Worm (Caenorhabditis elegans) whole organism, late embryonic: Measurements from ENCODE around the gene dmd-10.

Experiments used
- F13H6.1 ChIP-seq: sonication (generic microtip); optimal IDR thresholded peaks from 2 replicates; lab custom pipeline; 2016; ENCODE audit warnings: missing genetic modification characterization, missing compliant biosample characterization
- K02D7.2 ChIP-seq: sonication (generic microtip); optimal IDR thresholded peaks from 2 replicates; lab custom pipeline; 2017; ENCODE audit warnings: mild to moderate bottlenecking, missing genetic modification characterization, missing compliant biosample characterization
- K09A11.1 ChIP-seq: sonication (generic microtip); optimal IDR thresholded peaks from 2 replicates; lab custom pipeline; 2017; ENCODE audit warnings: antibody characterized with exemption, mild to moderate bottlenecking, missing genetic modification characterization, missing compliant biosample characterization; ENCODE audit not compliant: insufficient read depth
- ceh-14 ChIP-seq: sonication (generic microtip); optimal IDR thresholded peaks from 2 replicates; lab custom pipeline; 2016; ENCODE audit warnings: missing genotype, missing genetic modification characterization, missing compliant biosample characterization
- ceh-18 ChIP-seq: sonication (generic microtip); optimal IDR thresholded peaks from 2 replicates; lab custom pipeline; 2016; ENCODE audit warnings: missing genetic modification characterization, missing compliant biosample characterization
- ceh-22 ChIP-seq: sonication (generic microtip); optimal IDR thresholded peaks from 2 replicates; lab custom pipeline; 2017; ENCODE audit warnings: missing biosample characterization, missing genetic modification characterization
- ceh-31 ChIP-seq: sonication (generic microtip); optimal IDR thresholded peaks from 2 replicates; lab custom pipeline; 2016; ENCODE audit warnings: missing genetic modification characterization, missing compliant biosample characterization
- ceh-45 ChIP-seq: fragments of 200-800 bp; sonication (Bioruptor generic); IDR thresholded peaks from 2 replicates; pipeline ENCODE4 v1.3.6; 2022; ENCODE audit warnings: missing genetic modification reagents, missing genetic modification characterization, missing compliant biosample characterization
- ceh-48 ChIP-seq: sonication (generic microtip); optimal IDR thresholded peaks from 2 replicates; lab custom pipeline; 2016; ENCODE audit warnings: missing genetic modification characterization, inconsistent platforms, missing compliant biosample characterization
- ceh-6 ChIP-seq: fragments of 200-800 bp; sonication (Bioruptor generic); optimal IDR thresholded peaks from 2 replicates; lab custom pipeline; 2018; ENCODE audit warnings: mild to moderate bottlenecking, missing genetic modification characterization, missing compliant biosample characterization
- ceh-9 ChIP-seq: sonication (generic microtip); optimal IDR thresholded peaks from 2 replicates; lab custom pipeline; 2016; ENCODE audit warnings: mild to moderate bottlenecking, missing genetic modification characterization, inconsistent platforms, missing compliant biosample characterization
- che-1 ChIP-seq: sonication (generic microtip); optimal IDR thresholded peaks from 2 replicates; lab custom pipeline; 2016; ENCODE audit warnings: mild to moderate bottlenecking, missing genetic modification characterization, missing compliant biosample characterization
- elt-2 ChIP-seq: sonication (generic microtip); optimal IDR thresholded peaks from 2 replicates; lab custom pipeline; 2016; ENCODE audit warnings: missing genetic modification reagents, missing genetic modification characterization, missing compliant biosample characterization
- elt-4 ChIP-seq: sonication (generic microtip); optimal IDR thresholded peaks from 2 replicates; lab custom pipeline; 2016; ENCODE audit warnings: missing genetic modification characterization, missing compliant biosample characterization
- fax-1 ChIP-seq: sonication (generic microtip); optimal IDR thresholded peaks from 2 replicates; lab custom pipeline; 2016; ENCODE audit warnings: missing genotype, missing genetic modification characterization, missing compliant biosample characterization
- fkh-10 ChIP-seq: fragments of 150-350 bp; optimal IDR thresholded peaks from 2 replicates; lab custom pipeline; 2014; ENCODE audit warnings: missing biosample characterization, missing genetic modification reagents, missing genetic modification characterization
- fkh-6 ChIP-seq: sonication (generic microtip); optimal IDR thresholded peaks from 2 replicates; lab custom pipeline; 2016; ENCODE audit warnings: missing genetic modification characterization, missing compliant biosample characterization
- gmeb-2 ChIP-seq: sonication (generic microtip); optimal IDR thresholded peaks from 2 replicates; lab custom pipeline; 2016; ENCODE audit warnings: missing genetic modification characterization, inconsistent platforms, missing compliant biosample characterization
- hlh-15 ChIP-seq: sonication (generic microtip); optimal IDR thresholded peaks from 2 replicates; lab custom pipeline; 2016; ENCODE audit warnings: missing genetic modification characterization, missing compliant biosample characterization
- lim-6 ChIP-seq: sonication (generic microtip); optimal IDR thresholded peaks from 2 replicates; lab custom pipeline; 2016; ENCODE audit warnings: missing genetic modification characterization, missing compliant biosample characterization
- lin-11 ChIP-seq: fragments of 200-800 bp; sonication (Bioruptor generic); optimal IDR thresholded peaks from 2 replicates; lab custom pipeline; 2018; ENCODE audit warnings: mild to moderate bottlenecking, missing genetic modification characterization, missing compliant biosample characterization
- madf-2 ChIP-seq: sonication (generic microtip); optimal IDR thresholded peaks from 2 replicates; lab custom pipeline; 2017; ENCODE audit warnings: missing genetic modification characterization, missing compliant biosample characterization
- mec-3 ChIP-seq: sonication (generic microtip); optimal IDR thresholded peaks from 2 replicates; lab custom pipeline; 2016; ENCODE audit warnings: borderline replicate concordance, missing genetic modification characterization, missing compliant biosample characterization
- nfya-1 ChIP-seq: sonication (generic microtip); optimal IDR thresholded peaks from 2 replicates; lab custom pipeline; 2017; ENCODE audit warnings: missing genetic modification characterization, mild to moderate bottlenecking, missing compliant biosample characterization, antibody characterized with exemption, moderate library complexity
- nhr-11 ChIP-seq: fragments of 150-350 bp; optimal IDR thresholded peaks from 2 replicates; lab custom pipeline; 2014; ENCODE audit warnings: missing biosample characterization, missing genetic modification characterization
- npax-4 ChIP-seq: sonication (generic microtip); optimal IDR thresholded peaks from 2 replicates; lab custom pipeline; 2016; ENCODE audit warnings: missing genetic modification characterization, missing compliant biosample characterization
- odd-2 ChIP-seq: sonication (generic microtip); optimal IDR thresholded peaks from 2 replicates; lab custom pipeline; 2017; ENCODE audit warnings: antibody characterized with exemption, mild to moderate bottlenecking, missing genetic modification characterization, missing compliant biosample characterization
- pag-3 ChIP-seq: sonication (generic microtip); optimal IDR thresholded peaks from 2 replicates; lab custom pipeline; 2016; ENCODE audit warnings: missing compliant biosample characterization, missing genetic modification characterization, borderline replicate concordance
- pat-9 ChIP-seq: fragments of 200-800 bp; sonication (Bioruptor generic); optimal IDR thresholded peaks from 2 replicates; lab custom pipeline; 2018; ENCODE audit warnings: mild to moderate bottlenecking, missing genetic modification characterization, moderate library complexity, missing compliant biosample characterization
- pha-2 ChIP-seq: sonication (generic microtip); optimal IDR thresholded peaks from 2 replicates; lab custom pipeline; 2017; ENCODE audit warnings: mild to moderate bottlenecking, missing genetic modification characterization, missing compliant biosample characterization
- pqm-1 ChIP-seq: sonication (generic microtip); optimal IDR thresholded peaks from 2 replicates; lab custom pipeline; 2016; ENCODE audit warnings: missing genetic modification characterization, missing compliant biosample characterization
- sdc-2 ChIP-seq: sonication (generic microtip); optimal IDR thresholded peaks from 2 replicates; lab custom pipeline; 2016; ENCODE audit warnings: missing genotype, missing genetic modification characterization, missing compliant biosample characterization
- sox-2 ChIP-seq: fragments of 200-800 bp; sonication (Bioruptor generic); IDR thresholded peaks from 2 replicates; pipeline ENCODE4 v1.3.6; 2022; ENCODE audit warnings: missing genetic modification reagents, missing genetic modification characterization, missing compliant biosample characterization
- tbx-2 ChIP-seq: sonication (generic microtip); optimal IDR thresholded peaks from 2 replicates; lab custom pipeline; 2016; ENCODE audit warnings: missing genetic modification characterization, missing compliant biosample characterization
- tbx-7 ChIP-seq: sonication (generic microtip); optimal IDR thresholded peaks from 2 replicates; lab custom pipeline; 2016; ENCODE audit warnings: missing genotype, missing genetic modification characterization, missing compliant biosample characterization
- ttx-3 ChIP-seq: sonication (generic microtip); optimal IDR thresholded peaks from 2 replicates; lab custom pipeline; 2016; ENCODE audit warnings: missing genetic modification reagents, missing genetic modification characterization, missing compliant biosample characterization
- unc-55 ChIP-seq: sonication (generic microtip); optimal IDR thresholded peaks from 2 replicates; lab custom pipeline; 2017; ENCODE audit warnings: missing biosample characterization, missing genetic modification reagents, missing genetic modification characterization
- unc-86 ChIP-seq: sonication (generic microtip); optimal IDR thresholded peaks from 2 replicates; lab custom pipeline; 2016; ENCODE audit warnings: missing genetic modification characterization, missing compliant biosample characterization
- zip-5 ChIP-seq: sonication (generic microtip); optimal IDR thresholded peaks from 2 replicates; lab custom pipeline; 2016; ENCODE audit warnings: missing genetic modification characterization, missing compliant biosample characterization
- ztf-16 ChIP-seq: sonication (generic microtip); optimal IDR thresholded peaks from 2 replicates; lab custom pipeline; 2017; ENCODE audit warnings: missing genetic modification characterization, missing compliant biosample characterization

dmd-10 gene

ce11 chrV:13195548-13195947 lies 40.9 kb downstream of the dmd-10 start, which contains the start of gene F57B1.1:
Gene F57B1.1 (minus strand): TSS chrV:13195648.
- TF ChIP-seq ttx-3 (tag; lab: Kevin White, UChicago): no peak
- TF ChIP-seq K02D7.2 (tag; lab: Kevin White, UChicago): no peak
- TF ChIP-seq nfya-1 (tag; lab: Kevin White, UChicago): no peak
- TF ChIP-seq pha-2 (tag; lab: Kevin White, UChicago): no peak
- TF ChIP-seq elt-4 (tag; lab: Kevin White, UChicago): no peak
- TF ChIP-seq odd-2 (tag; lab: Kevin White, UChicago): no peak
- TF ChIP-seq unc-55 (GFP tag; lab: Kevin White, UChicago): no peak
- TF ChIP-seq ceh-22 (tag; lab: Kevin White, UChicago): no peak
- no peak for TF ChIP-seq pat-9 (tag; lab: Kevin White, UChicago)
- TF ChIP-seq pag-3 (tag; lab: Kevin White, UChicago): no peak
- TF ChIP-seq npax-4: no peak
- no peak for TF ChIP-seq sdc-2 (tag; lab: Kevin White, UChicago)
- TF ChIP-seq nhr-11 (tag; lab: Kevin White, UChicago): no peak
- TF ChIP-seq K09A11.1 (tag; lab: Kevin White, UChicago): no peak
- no peak for TF ChIP-seq mec-3
- no peak for TF ChIP-seq fkh-6 (tag; lab: Kevin White, UChicago)
- no peak for TF ChIP-seq pqm-1 (tag; lab: Kevin White, UChicago)
- no peak for TF ChIP-seq ceh-14 (tag; lab: Kevin White, UChicago)
- TF ChIP-seq fkh-10 (GFP tag; lab: Kevin White, UChicago): no peak
- no peak for TF ChIP-seq ceh-9 (tag; lab: Kevin White, UChicago)

ce11 chrV:13193488-13194042 lies 42.8 kb downstream of the dmd-10 start, which contains the start of gene sun-1:
Gene sun-1 (minus strand): TSS chrV:13193538.
- TF ChIP-seq ztf-16 (tag; lab: Kevin White, UChicago) (no peak), sox-2 (GFP tag; lab: Robert Waterston, UW) (no peak)

- TF ChIP-seq che-1 (tag; lab: Kevin White, UChicago) (no peak), fkh-6 (tag; lab: Kevin White, UChicago) (no peak), pag-3 (tag; lab: Kevin White, UChicago) (no peak)
Observed at ce11 chrV:13185384-13185783, 51.0 kb downstream of the dmd-10 start, which contains the start of gene sri-6. Gene sri-6 (plus strand): TSS chrV:13185684.

- TF ChIP-seq mec-3 (no peak), ceh-6 (GFP tag; lab: Kevin White, UChicago) (no peak), F13H6.1 (tag; lab: Kevin White, UChicago) (no peak), fax-1 (tag; lab: Kevin White, UChicago) (no peak), nfya-1 (tag; lab: Kevin White, UChicago) (no peak), gmeb-2 (no peak), ceh-31 (tag; lab: Kevin White, UChicago) (no peak), unc-86 (tag; lab: Kevin White, UChicago) (no peak)
Observed at ce11 chrV:13184137-13184536, 52.3 kb downstream of the dmd-10 start, which contains the start of gene T09E8.4. Gene T09E8.4 (minus strand): TSS chrV:13184237.

ce11 chrV:13181450-13181849 lies 55.0 kb downstream of the dmd-10 start:
- no peak for TF ChIP-seq lin-11
- no peak for TF ChIP-seq pag-3 (tag; lab: Kevin White, UChicago)
- no peak for TF ChIP-seq ceh-6 (GFP tag; lab: Kevin White, UChicago)
- no peak for TF ChIP-seq hlh-15 (tag; lab: Kevin White, UChicago)
- TF ChIP-seq elt-2: no peak
- no peak for TF ChIP-seq ceh-18 (tag; lab: Kevin White, UChicago)
- no peak for TF ChIP-seq ceh-48 (tag; lab: Kevin White, UChicago)
- TF ChIP-seq madf-2: no peak
- TF ChIP-seq nhr-11 (tag; lab: Kevin White, UChicago): no peak
- TF ChIP-seq zip-5 (tag; lab: Kevin White, UChicago): no peak
- no peak for TF ChIP-seq tbx-7 (tag; lab: Kevin White, UChicago)
- TF ChIP-seq ceh-31 (tag; lab: Kevin White, UChicago): no peak
- no peak for TF ChIP-seq odd-2 (tag; lab: Kevin White, UChicago)
- TF ChIP-seq tbx-2 (tag; lab: Kevin White, UChicago): no peak
- TF ChIP-seq F13H6.1 (tag; lab: Kevin White, UChicago): no peak
- TF ChIP-seq lim-6 (tag; lab: Kevin White, UChicago): no peak
- no peak for TF ChIP-seq ceh-45
